Fruit fly (Drosophila melanogaster): ENCODE measurements around the gene Tbc1d15-17.

The Tbc1d15-17 gene

dm6 chr2L:171499-172250 lies 35.3 kb upstream of the Tbc1d15-17 start (continued):
- no peak for TF ChIP-seq lola (GFP tag; optimal IDR thresholded peaks at IDR 0.05)
- TF ChIP-seq Hnf4 (GFP tag; optimal IDR thresholded peaks at IDR 0.05) = peak; percentile 49
- TF ChIP-seq ey (GFP tag; optimal IDR thresholded peaks at IDR 0.05) = peak; percentile 22
- peak; percentile 11 for TF ChIP-seq rgr (GFP tag; optimal IDR thresholded peaks at IDR 0.05)
- TF ChIP-seq pan (optimal IDR thresholded peaks at IDR 0.05) = peak; percentile 1
- TF ChIP-seq OdsH (GFP tag; optimal IDR thresholded peaks at IDR 0.05) = peak; percentile 50

dm6 chr2L:175727-176126 lies 31.3 kb upstream of the Tbc1d15-17 start:
- TF ChIP-seq lola (GFP tag; optimal IDR thresholded peaks at IDR 0.05) = no peak
- no peak for TF ChIP-seq Dfd (GFP tag; optimal IDR thresholded peaks at IDR 0.05)
- TF ChIP-seq Myc (optimal IDR thresholded peaks at IDR 0.05) = no peak
- TF ChIP-seq Hr78 (GFP tag; optimal IDR thresholded peaks at IDR 0.05) = no peak
- no peak for TF ChIP-seq dmrt93B (GFP tag; optimal IDR thresholded peaks at IDR 0.05)
- TF ChIP-seq CG32264 (GFP tag; optimal IDR thresholded peaks at IDR 0.05) = no peak
- no peak for TF ChIP-seq Jra (GFP tag; optimal IDR thresholded peaks at IDR 0.05)
- no peak for TF ChIP-seq dl (GFP tag; optimal IDR thresholded peaks at IDR 0.05; ENCODE audit: insufficient read depth in 1 of 2, partially characterized antibody in 2 of 2)
- no peak for TF ChIP-seq Hnf4 (GFP tag; optimal IDR thresholded peaks at IDR 0.05)
- TF ChIP-seq Abd-B (GFP tag; optimal IDR thresholded peaks at IDR 0.05) = no peak
- no peak for TF ChIP-seq rgr (GFP tag; optimal IDR thresholded peaks at IDR 0.05)
- TF ChIP-seq Dif (GFP tag; optimal IDR thresholded peaks at IDR 0.05; ENCODE audit: partially characterized antibody) = no peak
- TF ChIP-seq dsf (GFP tag; optimal IDR thresholded peaks at IDR 0.05; ENCODE audit: borderline replicate concordance) = no peak
- no peak for TF ChIP-seq jim (GFP tag; optimal IDR thresholded peaks at IDR 0.05)
- no peak for TF ChIP-seq foxo (GFP tag; optimal IDR thresholded peaks at IDR 0.05)
- no peak for TF ChIP-seq woc (GFP tag; optimal IDR thresholded peaks at IDR 0.05)
- no peak for TF ChIP-seq Vsx2 (GFP tag; optimal IDR thresholded peaks at IDR 0.05; ENCODE audit: partially characterized antibody)
- TF ChIP-seq fru (GFP tag; optimal IDR thresholded peaks at IDR 0.05) = no peak
- TF ChIP-seq Rel (GFP tag; optimal IDR thresholded peaks at IDR 0.05) = no peak
- TF ChIP-seq Rel (tag; optimal IDR thresholded peaks at IDR 0.05) = no peak

- no peak for TF ChIP-seq jim (GFP tag; optimal IDR thresholded peaks at IDR 0.05)
- TF ChIP-seq CG32264 (GFP tag; optimal IDR thresholded peaks at IDR 0.05) = no peak
- TF ChIP-seq OdsH (GFP tag; optimal IDR thresholded peaks at IDR 0.05) = no peak
- TF ChIP-seq lola (GFP tag; optimal IDR thresholded peaks at IDR 0.05) = no peak
- TF ChIP-seq sv (GFP tag; optimal IDR thresholded peaks at IDR 0.05) = no peak
- no peak for TF ChIP-seq Mio (GFP tag; optimal IDR thresholded peaks at IDR 0.05)
- TF ChIP-seq tai (GFP tag; optimal IDR thresholded peaks at IDR 0.05) = no peak
- TF ChIP-seq Abd-B (GFP tag; optimal IDR thresholded peaks at IDR 0.05) = no peak
- no peak for TF ChIP-seq Hnf4 (GFP tag; optimal IDR thresholded peaks at IDR 0.05)
- no peak for TF ChIP-seq CrebA (GFP tag; optimal IDR thresholded peaks at IDR 0.05; ENCODE audit: borderline replicate concordance)
- no peak for TF ChIP-seq Jra (GFP tag; optimal IDR thresholded peaks at IDR 0.05)
- no peak for TF ChIP-seq Myc (optimal IDR thresholded peaks at IDR 0.05)
- no peak for TF ChIP-seq sage (GFP tag; optimal IDR thresholded peaks at IDR 0.05)
Observed at dm6 chr2L:179119-179518, 27.9 kb upstream of the Tbc1d15-17 start.

DNA sequence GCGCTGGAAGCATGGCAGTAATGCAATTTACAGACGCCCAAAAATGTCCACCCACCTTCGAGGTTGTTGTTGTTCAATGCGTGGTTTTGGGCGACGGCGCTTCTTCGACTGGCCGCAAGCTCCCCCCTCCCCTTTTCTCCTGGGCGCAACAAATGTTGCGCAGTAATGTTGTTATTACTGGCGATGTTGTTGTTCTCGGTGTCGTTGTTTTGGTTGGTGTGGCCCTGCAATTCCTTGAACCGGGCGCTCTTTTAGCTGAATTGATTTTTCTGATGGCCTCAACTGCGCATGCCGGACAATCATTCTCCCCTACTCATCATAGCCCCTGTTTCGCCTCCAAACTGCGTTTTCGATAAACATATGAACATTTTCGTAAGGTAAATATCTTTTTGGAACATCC lies 26.0 kb upstream of the Tbc1d15-17 start:
- TF ChIP-seq fru (GFP tag; optimal IDR thresholded peaks at IDR 0.05) (peak; percentile 58), ey (GFP tag; optimal IDR thresholded peaks at IDR 0.05) (no peak), pan (optimal IDR thresholded peaks at IDR 0.05) (no peak)

DNA sequence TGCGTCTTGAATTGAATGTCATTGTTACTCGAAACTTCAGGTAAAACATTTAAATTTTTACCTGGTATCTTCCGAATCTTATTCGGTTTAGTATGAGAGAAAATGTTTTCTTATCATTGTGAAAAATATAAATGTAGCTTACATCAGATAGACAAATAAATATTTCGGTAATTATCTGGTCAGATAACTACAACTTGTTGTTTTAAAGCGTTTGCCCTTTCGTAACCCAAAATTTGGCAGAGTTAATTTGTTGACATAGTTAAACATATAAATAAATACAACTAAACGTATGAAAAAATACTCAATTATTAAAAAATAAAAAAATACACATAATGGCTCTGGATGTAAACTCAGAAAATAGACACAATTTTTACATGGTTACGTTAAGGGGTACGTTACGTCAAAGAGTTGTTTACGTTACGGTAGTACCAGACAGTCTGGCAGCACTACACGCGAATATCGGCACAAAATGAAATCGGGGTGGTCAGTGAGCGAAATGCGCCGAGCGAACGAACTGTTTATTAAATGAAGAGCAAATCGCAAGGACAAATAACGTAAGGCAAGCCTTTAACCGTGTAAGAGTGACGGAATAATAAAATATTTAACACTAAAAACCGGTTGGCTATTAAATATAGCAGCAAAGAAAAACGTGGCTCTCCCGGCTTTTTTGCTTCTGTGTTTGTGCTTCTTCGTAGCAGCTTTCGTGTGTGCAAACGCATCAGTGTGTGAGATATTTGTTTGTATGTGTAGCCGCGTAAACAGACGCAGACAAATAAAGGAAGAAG lies 24.4 kb upstream of the Tbc1d15-17 start:
- TF ChIP-seq Vsx2 (GFP tag; optimal IDR thresholded peaks at IDR 0.05; ENCODE audit: partially characterized antibody) (no peak), OdsH (GFP tag; optimal IDR thresholded peaks at IDR 0.05) (peak; percentile 10), Rel (GFP tag; optimal IDR thresholded peaks at IDR 0.05) (peak; percentile 54), Rel (tag; optimal IDR thresholded peaks at IDR 0.05) (no peak), sage (GFP tag; optimal IDR thresholded peaks at IDR 0.05) (peak; percentile 60), psq (GFP tag; optimal IDR thresholded peaks at IDR 0.05) (peak; percentile 95), woc (GFP tag; optimal IDR thresholded peaks at IDR 0.05) (no peak), N (GFP tag; optimal IDR thresholded peaks at IDR 0.05) (peak; percentile 19), Sp1 (GFP tag; optimal IDR thresholded peaks at IDR 0.05) (peak; percentile 32), GATAd (GFP tag; optimal IDR thresholded peaks at IDR 0.05) (no peak), rgr (GFP tag; optimal IDR thresholded peaks at IDR 0.05) (no peak), fru (GFP tag; optimal IDR thresholded peaks at IDR 0.05) (no peak), HLH106 (tag; optimal IDR thresholded peaks at IDR 0.05) (no peak)
